Worm (Caenorhabditis elegans) whole organism, young adult: Measurements from ENCODE around the gene EEED8.14.

Experiments
- B0035.1 ChIP-seq: sonication (generic microtip); optimal IDR thresholded peaks from 2 replicates; lab custom pipeline; 2016; ENCODE audit warnings: missing genetic modification characterization, mild to moderate bottlenecking, missing compliant biosample characterization, missing genotype, missing genetic modification reagents
- C17E4.6 ChIP-seq: fragments of 200-800 bp; sonication (Bioruptor generic); IDR thresholded peaks from 2 replicates; pipeline ENCODE4 v1.3.6; 2022; ENCODE audit warnings: missing genetic modification reagents, missing genetic modification characterization, missing compliant biosample characterization
- D2030.7 ChIP-seq: fragments of 200-800 bp; sonication (Bioruptor generic); IDR thresholded peaks from 2 replicates; pipeline ENCODE4 v1.3.6; 2022; ENCODE audit warnings: missing genetic modification reagents, missing genetic modification characterization, missing compliant biosample characterization
- F10E7.11 ChIP-seq: sonication (generic microtip); optimal IDR thresholded peaks from 2 replicates; lab custom pipeline; 2017; ENCODE audit warnings: mild to moderate bottlenecking, missing genetic modification characterization, moderate library complexity, missing compliant biosample characterization
- F22D6.2 ChIP-seq: sonication (generic microtip); optimal IDR thresholded peaks from 2 replicates; lab custom pipeline; 2016; ENCODE audit warnings: mild to moderate bottlenecking, missing genetic modification characterization, missing compliant biosample characterization
- F49E8.2 ChIP-seq: sonication (generic microtip); optimal IDR thresholded peaks from 3 replicates; lab custom pipeline; 2017; ENCODE audit warnings: missing genetic modification characterization, mild to moderate bottlenecking, missing compliant biosample characterization, antibody characterized with exemption, moderate library complexity; ENCODE audit not compliant: insufficient read depth
- F52B5.7 ChIP-seq: sonication (generic microtip); optimal IDR thresholded peaks from 2 replicates; lab custom pipeline; 2016; ENCODE audit warnings: mild to moderate bottlenecking, missing genetic modification characterization, missing compliant biosample characterization
- F55B11.4 ChIP-seq: sonication (generic microtip); optimal IDR thresholded peaks from 2 replicates; lab custom pipeline; 2016; ENCODE audit warnings: missing compliant biosample characterization, missing genetic modification characterization, borderline replicate concordance; ENCODE audit not compliant: insufficient read depth
- K11D2.4 ChIP-seq: fragments of 200-800 bp; sonication (Bioruptor generic); IDR thresholded peaks from 2 replicates; pipeline ENCODE4 v1.3.6; 2022; ENCODE audit warnings: missing genetic modification reagents, missing genetic modification characterization, missing compliant biosample characterization
- T07F8.4 ChIP-seq: sonication (generic microtip); optimal IDR thresholded peaks from 2 replicates; lab custom pipeline; 2016; ENCODE audit warnings: mild to moderate bottlenecking, missing genetic modification characterization, moderate library complexity, missing compliant biosample characterization
- Y53G8AR.9 ChIP-seq: fragments of 200-800 bp; sonication (Bioruptor generic); conservative IDR thresholded peaks from 2 replicates; pipeline ENCODE4 v1.3.6; 2022; ENCODE audit warnings: missing genetic modification reagents, missing genetic modification characterization, missing compliant biosample characterization
- Y95B8A.8 ChIP-seq: fragments of 200-800 bp; sonication (Bioruptor generic); IDR thresholded peaks from 2 replicates; pipeline ENCODE4 v1.3.6; 2022; ENCODE audit warnings: missing genetic modification reagents, missing genetic modification characterization, missing compliant biosample characterization
- ama-1 ChIP-seq, 3 experiments: fragments of 150-350 bp in 1 of 3; sonication (generic microtip) in 2 of 3; optimal IDR thresholded peaks; 2 replicates each; lab custom pipeline; 2014 to 2018; ENCODE audit warnings: missing biosample characterization in 2 of 3, missing genetic modification characterization in 2 of 3, missing genetic modification reagents in 2 of 3
- aptf-2 ChIP-seq: fragments of 200-800 bp; sonication (Bioruptor generic); conservative IDR thresholded peaks from 2 replicates; pipeline ENCODE4 v1.3.6; 2022; ENCODE audit warnings: missing genetic modification reagents, missing genetic modification characterization, missing compliant biosample characterization
- bed-1 ChIP-seq: fragments of 200-800 bp; sonication (Bioruptor generic); IDR thresholded peaks from 2 replicates; pipeline ENCODE4 v1.3.6; 2022; ENCODE audit warnings: missing genetic modification reagents, missing genetic modification characterization, missing compliant biosample characterization
- dpff-1 ChIP-seq: sonication (generic microtip); optimal IDR thresholded peaks from 2 replicates; lab custom pipeline; 2017; ENCODE audit warnings: mild to moderate bottlenecking, missing genetic modification characterization, missing compliant biosample characterization
- ekl-4 ChIP-seq: fragments of 200-800 bp; sonication (Bioruptor generic); IDR thresholded peaks from 2 replicates; pipeline ENCODE4 v1.3.6; 2022; ENCODE audit warnings: missing genetic modification reagents, missing genetic modification characterization, missing compliant biosample characterization
- fkh-3 ChIP-seq: sonication (generic microtip); optimal IDR thresholded peaks from 2 replicates; lab custom pipeline; 2016; ENCODE audit warnings: mild to moderate bottlenecking, missing genetic modification characterization, missing compliant biosample characterization
- hlh-12 ChIP-seq: sonication (generic microtip); optimal IDR thresholded peaks from 2 replicates; lab custom pipeline; 2016; ENCODE audit warnings: missing genetic modification characterization, missing compliant biosample characterization
- hsf-1 ChIP-seq: fragments of 200-800 bp; sonication (Bioruptor generic); IDR thresholded peaks from 2 replicates; pipeline ENCODE4 v1.3.6; 2022; ENCODE audit warnings: missing genetic modification reagents, missing genetic modification characterization, missing compliant biosample characterization
- let-607 ChIP-seq, 2 experiments: fragments of 200-800 bp in 1 of 2; sonication (Bioruptor generic) in 1 of 2; sonication (generic microtip) in 1 of 2; optimal IDR thresholded peaks; 2 replicates each; lab custom pipeline; 2016 to 2018; ENCODE audit warnings: mild to moderate bottlenecking in 2 of 2, missing compliant biosample characterization in 2 of 2, missing genetic modification characterization in 2 of 2, moderate library complexity in 2 of 2, missing genotype in 1 of 2
- lin-26 ChIP-seq: fragments of 200-800 bp; sonication (Bioruptor generic); IDR thresholded peaks from 2 replicates; pipeline ENCODE4 v1.3.6; 2022; ENCODE audit warnings: missing genetic modification reagents, missing genetic modification characterization, missing compliant biosample characterization
- madf-10 ChIP-seq: sonication (generic microtip); optimal IDR thresholded peaks from 2 replicates; lab custom pipeline; 2016; ENCODE audit warnings: mild to moderate bottlenecking, missing genetic modification characterization, missing compliant biosample characterization
- mel-28 ChIP-seq: sonication (generic microtip); optimal IDR thresholded peaks from 2 replicates; lab custom pipeline; 2016; ENCODE audit warnings: borderline replicate concordance, mild to moderate bottlenecking, missing genetic modification characterization, missing compliant biosample characterization
- mxl-1 ChIP-seq: sonication (generic microtip); optimal IDR thresholded peaks from 2 replicates; lab custom pipeline; 2016; ENCODE audit warnings: missing genetic modification characterization, missing compliant biosample characterization
- nfya-1 ChIP-seq: sonication (generic microtip); optimal IDR thresholded peaks from 2 replicates; lab custom pipeline; 2017; ENCODE audit warnings: antibody characterized with exemption, missing compliant biosample characterization, missing genetic modification characterization, borderline replicate concordance; ENCODE audit not compliant: insufficient read depth
- nhr-179 ChIP-seq: sonication (generic microtip); optimal IDR thresholded peaks from 2 replicates; lab custom pipeline; 2016; ENCODE audit warnings: mild to moderate bottlenecking, missing genetic modification characterization, missing compliant biosample characterization
- pbrm-1 ChIP-seq: fragments of 200-800 bp; sonication (Bioruptor generic); IDR thresholded peaks from 2 replicates; pipeline ENCODE4 v1.3.6; 2022; ENCODE audit warnings: missing genetic modification reagents, missing genetic modification characterization, missing compliant biosample characterization
- rcor-1 ChIP-seq: fragments of 200-800 bp; sonication (Bioruptor generic); IDR thresholded peaks from 2 replicates; pipeline ENCODE4 v1.3.6; 2022; ENCODE audit warnings: missing genetic modification reagents, missing genetic modification characterization, missing compliant biosample characterization
- rec-8 ChIP-seq, 2 experiments: sonication (generic microtip); optimal IDR thresholded peaks; 2 replicates each; lab custom pipeline; 2016; ENCODE audit warnings: mild to moderate bottlenecking in 2 of 2, missing genetic modification characterization in 2 of 2, missing genetic modification reagents in 2 of 2, missing genotype in 2 of 2, missing biosample characterization in 1 of 2, missing compliant biosample characterization in 1 of 2, moderate library complexity in 1 of 2
- rpc-1 ChIP-seq, 2 experiments: fragments of 150-350 bp in 1 of 2; sonication (generic microtip) in 1 of 2; optimal IDR thresholded peaks; 2 replicates each; lab custom pipeline; 2014 to 2018; ENCODE audit warnings: missing biosample characterization in 1 of 2, missing genetic modification characterization in 1 of 2, missing genetic modification reagents in 1 of 2, missing genotype in 1 of 2
- sdz-38 ChIP-seq: sonication (generic microtip); optimal IDR thresholded peaks from 2 replicates; lab custom pipeline; 2016; ENCODE audit warnings: missing genotype, missing genetic modification characterization, missing compliant biosample characterization
- snpc-1.1 ChIP-seq: sonication (generic microtip); optimal IDR thresholded peaks from 2 replicates; lab custom pipeline; 2017; ENCODE audit warnings: missing genetic modification characterization, mild to moderate bottlenecking, missing compliant biosample characterization, antibody characterized with exemption, moderate library complexity, missing genotype, missing genetic modification reagents; ENCODE audit not compliant: insufficient read depth
- snpc-4 ChIP-seq, 5 experiments: fragments of 150-350 bp in 1 of 5; sonication (generic microtip) in 4 of 5; optimal IDR thresholded peaks; 2 replicates each; lab custom pipeline; 2014 to 2018; ENCODE audit warnings: missing genetic modification characterization in 5 of 5, missing biosample characterization in 3 of 5, antibody characterized with exemption in 2 of 5, mild to moderate bottlenecking in 2 of 5, missing compliant biosample characterization in 2 of 5, missing genotype in 2 of 5, moderate library complexity in 2 of 5, missing genetic modification reagents in 1 of 5
- somi-1 ChIP-seq: fragments of 200-800 bp; sonication (Bioruptor generic); optimal IDR thresholded peaks from 2 replicates; lab custom pipeline; 2018; ENCODE audit warnings: mild to moderate bottlenecking, missing genetic modification characterization, missing compliant biosample characterization
- tbx-9 ChIP-seq: sonication (generic microtip); optimal IDR thresholded peaks from 2 replicates; lab custom pipeline; 2016; ENCODE audit warnings: borderline replicate concordance, missing genetic modification characterization, inconsistent platforms, missing compliant biosample characterization
- tlf-1 ChIP-seq: fragments of 200-800 bp; sonication (Bioruptor generic); optimal IDR thresholded peaks from 2 replicates; lab custom pipeline; 2018; ENCODE audit warnings: mild to moderate bottlenecking, missing genetic modification characterization, missing compliant biosample characterization
- unc-130 ChIP-seq: sonication (generic microtip); optimal IDR thresholded peaks from 2 replicates; lab custom pipeline; 2016; ENCODE audit warnings: missing genetic modification reagents, missing genetic modification characterization, missing compliant biosample characterization
- zim-3 ChIP-seq: sonication (generic microtip); optimal IDR thresholded peaks from 2 replicates; lab custom pipeline; 2017; ENCODE audit warnings: mild to moderate bottlenecking, missing genetic modification characterization, moderate library complexity, missing compliant biosample characterization
- ztf-18 ChIP-seq: sonication (generic microtip); optimal IDR thresholded peaks from 2 replicates; lab custom pipeline; 2016; ENCODE audit warnings: missing genotype, mild to moderate bottlenecking, missing genetic modification characterization, missing compliant biosample characterization
- ztf-26 ChIP-seq: sonication (generic microtip); optimal IDR thresholded peaks from 2 replicates; lab custom pipeline; 2017; ENCODE audit warnings: missing genetic modification characterization, missing compliant biosample characterization
- ztf-28 ChIP-seq: fragments of 200-800 bp; sonication (Bioruptor generic); IDR thresholded peaks from 2 replicates; pipeline ENCODE4 v1.3.6; 2022; ENCODE audit warnings: missing genetic modification reagents, missing genetic modification characterization, missing compliant biosample characterization

EEED8.14 gene

ce11 chrII:5449219-5449618 lies 35.4 kb upstream of the EEED8.14 start:
- TF ChIP-seq let-607 (tag; optimal IDR thresholded peaks at IDR 0.05; lab: Kevin White, UChicago), result no peak
- no peak for TF ChIP-seq lin-26 (GFP tag; lab: Robert Waterston, UW)
- no peak for TF ChIP-seq dpff-1 (tag; lab: Kevin White, UChicago)
- no peak for TF ChIP-seq nfya-1 (tag; lab: Kevin White, UChicago)
- TF ChIP-seq tlf-1, result no peak
- no peak for TF ChIP-seq somi-1 (GFP tag; lab: Kevin White, UChicago)
- no peak for TF ChIP-seq ztf-18
- no peak for TF ChIP-seq mel-28
- no peak for TF ChIP-seq rpc-1 (optimal IDR thresholded peaks at IDR 0.05; lab: Kevin White, UChicago)
- TF ChIP-seq rpc-1 (tag; optimal IDR thresholded peaks at IDR 0.05; lab: Kevin White, UChicago), result no peak
- TF ChIP-seq C17E4.6 (GFP tag; lab: Robert Waterston, UW), result no peak
- no peak for TF ChIP-seq F49E8.2 (tag; lab: Kevin White, UChicago)
- TF ChIP-seq ztf-28 (GFP tag; lab: Robert Waterston, UW), result no peak
- no peak for TF ChIP-seq sdz-38 (tag; lab: Kevin White, UChicago)
- TF ChIP-seq F55B11.4, result no peak
- TF ChIP-seq rec-8 (tag; optimal IDR thresholded peaks at IDR 0.05; lab: Kevin White, UChicago), result no peak
- TF ChIP-seq aptf-2 (GFP tag; lab: Robert Waterston, UW), result no peak
- TF ChIP-seq snpc-4 (GFP tag; optimal IDR thresholded peaks at IDR 0.05; lab: Kevin White, UChicago), result no peak
- TF ChIP-seq snpc-4 (tag; optimal IDR thresholded peaks at IDR 0.05; lab: Kevin White, UChicago), result no peak
- no peak for TF ChIP-seq Y53G8AR.9

- no peak for TF ChIP-seq hsf-1 (GFP tag; lab: Robert Waterston, UW)
- TF ChIP-seq pbrm-1 (GFP tag; lab: Robert Waterston, UW), result no peak
- TF ChIP-seq zim-3, result no peak
- no peak for TF ChIP-seq snpc-1.1 (tag; lab: Kevin White, UChicago)
- no peak for TF ChIP-seq unc-130 (GFP tag; lab: Kevin White, UChicago)
- TF ChIP-seq B0035.1 (tag; lab: Kevin White, UChicago), result no peak
- TF ChIP-seq ztf-26 (tag; lab: Kevin White, UChicago), result no peak
These were observed 33.5 kb upstream of the EEED8.14 start, which contains the start of gene cex-1 for ce11 chrII:5447381-5447780. cex-1 (plus strand) TSS chrII:5447681.

- TF ChIP-seq F52B5.7 (tag; lab: Kevin White, UChicago), result no peak
- no peak for TF ChIP-seq tbx-9 (tag; lab: Kevin White, UChicago)
- TF ChIP-seq let-607 (tag; optimal IDR thresholded peaks at IDR 0.05; lab: Kevin White, UChicago), result no peak
- no peak for TF ChIP-seq ztf-26 (tag; lab: Kevin White, UChicago)
- TF ChIP-seq hlh-12 (tag; lab: Kevin White, UChicago), result no peak
- no peak for TF ChIP-seq sdz-38 (tag; lab: Kevin White, UChicago)
- TF ChIP-seq nhr-179 (tag; lab: Kevin White, UChicago), result no peak
- TF ChIP-seq F55B11.4, result no peak
- no peak for TF ChIP-seq bed-1
- no peak for TF ChIP-seq C17E4.6 (GFP tag; lab: Robert Waterston, UW)
These were observed 32.7 kb upstream of the EEED8.14 start, which contains the start of gene nmr-1 for ce11 chrII:5446506-5446905. nmr-1 (minus strand) TSS chrII:5446606.

- TF ChIP-seq F22D6.2 (tag; lab: Kevin White, UChicago) (no peak), somi-1 (GFP tag; lab: Kevin White, UChicago) (no peak), madf-10 (tag; lab: Kevin White, UChicago) (no peak), fkh-3 (no peak), K11D2.4 (GFP tag; lab: Robert Waterston, UW) (no peak), Y95B8A.8 (GFP tag; lab: Robert Waterston, UW) (no peak), rcor-1 (GFP tag; lab: Robert Waterston, UW) (no peak), ama-1 (optimal IDR thresholded peaks at IDR 0.05; lab: Kevin White, UChicago) (no peak), ama-1 (GFP tag; optimal IDR thresholded peaks at IDR 0.05; lab: Kevin White, UChicago) (no peak), F10E7.11 (no peak), T07F8.4 (tag; lab: Kevin White, UChicago) (no peak), mxl-1 (tag; lab: Kevin White, UChicago) (no peak), D2030.7 (no peak), ekl-4 (GFP tag; lab: Robert Waterston, UW) (no peak), C17E4.6 (GFP tag; lab: Robert Waterston, UW) (no peak), ztf-28 (GFP tag; lab: Robert Waterston, UW) (no peak)
These were observed 23.7 kb upstream of the EEED8.14 start, which contains the start of gene F07F6.1 for ce11 chrII:5437586-5437985. F07F6.1 (plus strand) TSS chrII:5437886.
